Worm (Caenorhabditis elegans) whole organism, L1 larva: ENCODE results near the gene T06D4.1.

ENCODE experiments used
- ama-1 ChIP-seq: fragments of 150-350 bp; optimal IDR thresholded peaks from 2 replicates; lab custom pipeline; 2014
- ceh-8 ChIP-seq: fragments of 200-800 bp; sonication (Bioruptor generic); optimal IDR thresholded peaks from 2 replicates; lab custom pipeline; 2018; ENCODE audit warnings: mild to moderate bottlenecking, missing genetic modification characterization, moderate library complexity, missing compliant biosample characterization
- mdl-1 ChIP-seq, 2 experiments: fragments of 150-350 bp; optimal IDR thresholded peaks; 2 replicates each; lab custom pipeline; 2014 to 2017; ENCODE audit warnings: missing biosample characterization in 2 of 2, missing genetic modification characterization in 2 of 2, inconsistent platforms in 1 of 2
- mep-1 ChIP-seq: fragments of 150-350 bp; optimal IDR thresholded peaks from 2 replicates; lab custom pipeline; 2014; ENCODE audit warnings: missing biosample characterization, missing genetic modification characterization
- nhr-11 ChIP-seq: fragments of 150-350 bp; optimal IDR thresholded peaks from 2 replicates; lab custom pipeline; 2014; ENCODE audit warnings: missing biosample characterization, missing genetic modification characterization
- nhr-12 ChIP-seq: sonication (generic microtip); optimal IDR thresholded peaks from 2 replicates; lab custom pipeline; 2017; ENCODE audit warnings: missing biosample characterization, missing genetic modification characterization
- nhr-90 ChIP-seq: sonication (generic microtip); optimal IDR thresholded peaks from 2 replicates; lab custom pipeline; 2016; ENCODE audit warnings: mild to moderate bottlenecking, missing genetic modification characterization, missing compliant biosample characterization; ENCODE audit not compliant: poor library complexity
- unc-130 ChIP-seq: fragments of 150-350 bp; optimal IDR thresholded peaks from 2 replicates; lab custom pipeline; 2017; ENCODE audit warnings: missing biosample characterization, missing genetic modification characterization, inconsistent platforms

DNA sequence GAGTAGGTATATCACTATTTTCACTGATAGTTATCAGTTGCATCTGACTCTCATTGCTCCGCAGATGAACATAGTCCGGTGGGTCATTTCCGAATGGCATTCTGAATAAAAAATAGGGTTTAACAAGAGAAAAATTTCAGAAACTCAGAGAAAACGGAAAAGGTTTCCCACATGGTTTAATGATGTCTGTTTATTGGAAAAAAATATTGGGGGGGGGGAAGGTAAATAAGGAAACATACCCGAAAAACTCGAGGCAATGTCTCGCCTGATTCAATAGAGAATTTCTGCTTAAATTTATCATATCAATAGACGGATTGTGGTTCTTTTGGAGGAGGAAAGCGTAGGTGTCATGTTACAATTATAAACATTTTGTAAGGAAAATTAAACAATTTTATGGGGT lies 43.8 kb downstream of the T06D4.1 start, which contains the start of gene nep-11:
- TF ChIP-seq nhr-11 (tag; lab: Kevin White, UChicago), result no peak
- no peak for TF ChIP-seq ceh-8
- no peak for TF ChIP-seq unc-130 (tag; lab: Kevin White, UChicago)
- no peak for TF ChIP-seq mdl-1 (tag; optimal IDR thresholded peaks at IDR 0.05; lab: Kevin White, UChicago)
- no peak for TF ChIP-seq ama-1 (lab: Kevin White, UChicago)
- no peak for TF ChIP-seq nhr-90 (tag; lab: Kevin White, UChicago)
- no peak for TF ChIP-seq nhr-12
- TF ChIP-seq mep-1, result no peak
